Worm (Caenorhabditis elegans) whole organism, L3 larva: ENCODE measurements around the gene math-16.

ENCODE experiments used
- R02D3.7 ChIP-seq: fragments of 150-350 bp; optimal IDR thresholded peaks from 2 replicates; lab custom pipeline; 2014; ENCODE audit warnings: missing biosample characterization, missing genetic modification characterization
- ZK546.5 ChIP-seq: sonication (generic microtip); optimal IDR thresholded peaks from 2 replicates; lab custom pipeline; 2017; ENCODE audit warnings: missing biosample characterization, missing genetic modification characterization
- aly-2 ChIP-seq: fragments of 150-350 bp; optimal IDR thresholded peaks from 2 replicates; lab custom pipeline; 2014; ENCODE audit warnings: missing biosample characterization, missing genetic modification characterization
- ama-1 ChIP-seq: fragments of 150-350 bp; optimal IDR thresholded peaks from 2 replicates; lab custom pipeline; 2018
- ceh-28 ChIP-seq: fragments of 150-350 bp; optimal IDR thresholded peaks from 2 replicates; lab custom pipeline; 2014; ENCODE audit warnings: missing biosample characterization, missing genetic modification reagents, missing genetic modification characterization
- ceh-9 ChIP-seq: sonication (generic microtip); optimal IDR thresholded peaks from 2 replicates; lab custom pipeline; 2018; ENCODE audit warnings: missing biosample characterization, missing genetic modification characterization
- daf-12 ChIP-seq: fragments of 150-350 bp; optimal IDR thresholded peaks from 2 replicates; lab custom pipeline; 2014; ENCODE audit warnings: missing biosample characterization, missing genetic modification reagents, missing genetic modification characterization
- egl-5 ChIP-seq: fragments of 150-350 bp; optimal IDR thresholded peaks from 2 replicates; lab custom pipeline; 2017; ENCODE audit warnings: missing biosample characterization, missing genetic modification reagents, missing genetic modification characterization, inconsistent platforms
- elt-1 ChIP-seq: fragments of 150-350 bp; optimal IDR thresholded peaks from 2 replicates; lab custom pipeline; 2014; ENCODE audit warnings: missing biosample characterization, missing genetic modification characterization
- elt-3 ChIP-seq, 3 experiments: fragments of 150-350 bp in 1 of 3; sonication (generic microtip) in 2 of 3; optimal IDR thresholded peaks; 2 replicates in 2 of 3; 4 replicates in 1 of 3; lab custom pipeline; 2014 to 2017; ENCODE audit warnings: missing biosample characterization in 3 of 3, missing genetic modification characterization in 3 of 3
- eor-1 ChIP-seq, 2 experiments: fragments of 150-350 bp; optimal IDR thresholded peaks; 2 replicates each; lab custom pipeline; 2014 to 2018; ENCODE audit warnings: missing biosample characterization in 2 of 2, missing genetic modification characterization in 2 of 2
- fos-1 ChIP-seq: fragments of 150-350 bp; optimal IDR thresholded peaks from 2 replicates; lab custom pipeline; 2014; ENCODE audit warnings: missing biosample characterization, missing genetic modification characterization
- jun-1 ChIP-seq: fragments of 150-350 bp; optimal IDR thresholded peaks from 2 replicates; lab custom pipeline; 2014; ENCODE audit warnings: missing biosample characterization, missing genetic modification reagents, missing genetic modification characterization
- lin-15B ChIP-seq: fragments of 150-350 bp; optimal IDR thresholded peaks from 2 replicates; lab custom pipeline; 2014; ENCODE audit warnings: missing biosample characterization, missing genetic modification characterization
- lin-39 ChIP-seq: fragments of 150-350 bp; optimal IDR thresholded peaks from 2 replicates; lab custom pipeline; 2018; ENCODE audit warnings: missing biosample characterization, missing genetic modification reagents, missing genetic modification characterization
- lsy-12 ChIP-seq: sonication (generic microtip); optimal IDR thresholded peaks from 2 replicates; lab custom pipeline; 2016; ENCODE audit warnings: mild to moderate bottlenecking, missing genetic modification characterization, missing compliant biosample characterization
- mdl-1 ChIP-seq: fragments of 150-350 bp; optimal IDR thresholded peaks from 2 replicates; lab custom pipeline; 2014; ENCODE audit warnings: missing biosample characterization, missing genetic modification characterization
- mml-1 ChIP-seq: fragments of 150-350 bp; sonication (generic microtip); optimal IDR thresholded peaks from 3 replicates; lab custom pipeline; 2014; ENCODE audit warnings: missing biosample characterization, missing genetic modification characterization
- nfya-1 ChIP-seq: sonication (generic microtip); optimal IDR thresholded peaks from 2 replicates; lab custom pipeline; 2017; ENCODE audit warnings: missing genetic modification characterization, mild to moderate bottlenecking, missing compliant biosample characterization, antibody characterized with exemption, moderate library complexity; ENCODE audit not compliant: insufficient read depth
- nhr-11 ChIP-seq: fragments of 150-350 bp; optimal IDR thresholded peaks from 2 replicates; lab custom pipeline; 2014; ENCODE audit warnings: missing biosample characterization, missing genetic modification characterization
- nhr-12 ChIP-seq: fragments of 150-350 bp; optimal IDR thresholded peaks from 2 replicates; lab custom pipeline; 2014; ENCODE audit warnings: missing biosample characterization, missing genetic modification characterization
- nhr-23 ChIP-seq: fragments of 150-350 bp; optimal IDR thresholded peaks from 2 replicates; lab custom pipeline; 2014; ENCODE audit warnings: missing biosample characterization, missing genetic modification reagents, missing genetic modification characterization
- nhr-237 ChIP-seq: fragments of 150-350 bp; optimal IDR thresholded peaks from 2 replicates; lab custom pipeline; 2014; ENCODE audit warnings: missing biosample characterization, missing genetic modification characterization
- nhr-25 ChIP-seq: sonication (generic microtip); optimal IDR thresholded peaks from 2 replicates; lab custom pipeline; 2017; ENCODE audit warnings: missing biosample characterization, missing genetic modification characterization
- nhr-28 ChIP-seq: fragments of 150-350 bp; optimal IDR thresholded peaks from 2 replicates; lab custom pipeline; 2014; ENCODE audit warnings: missing biosample characterization, missing genetic modification characterization
- nhr-67 ChIP-seq: fragments of 150-350 bp; optimal IDR thresholded peaks from 2 replicates; lab custom pipeline; 2014; ENCODE audit warnings: missing biosample characterization, missing genetic modification characterization
- nhr-76 ChIP-seq: fragments of 150-350 bp; sonication (generic microtip); optimal IDR thresholded peaks from 5 replicates; lab custom pipeline; 2014; ENCODE audit warnings: missing biosample characterization, missing genetic modification characterization
- nhr-77 ChIP-seq: fragments of 150-350 bp; optimal IDR thresholded peaks from 2 replicates; lab custom pipeline; 2014; ENCODE audit warnings: missing biosample characterization, missing genetic modification characterization
- pha-4 ChIP-seq: fragments of 150-350 bp; optimal IDR thresholded peaks from 2 replicates; lab custom pipeline; 2014; ENCODE audit warnings: missing biosample characterization, missing genetic modification reagents, missing genetic modification characterization
- pqm-1 ChIP-seq: fragments of 150-350 bp; optimal IDR thresholded peaks from 2 replicates; lab custom pipeline; 2017; ENCODE audit warnings: missing biosample characterization, missing genetic modification characterization, inconsistent platforms
- sea-2 ChIP-seq: fragments of 150-350 bp; sonication (generic microtip); optimal IDR thresholded peaks from 4 replicates; lab custom pipeline; 2014; ENCODE audit warnings: missing biosample characterization, missing genetic modification reagents, missing genetic modification characterization
- skn-1 ChIP-seq: fragments of 150-350 bp; optimal IDR thresholded peaks from 2 replicates; lab custom pipeline; 2014; ENCODE audit warnings: missing biosample characterization, missing genetic modification characterization
- unc-39 ChIP-seq: sonication (generic microtip); optimal IDR thresholded peaks from 4 replicates; lab custom pipeline; 2017; ENCODE audit warnings: missing biosample characterization, missing genetic modification characterization
- unc-62 ChIP-seq: fragments of 150-350 bp; sonication (generic microtip); optimal IDR thresholded peaks from 4 replicates; lab custom pipeline; 2014; ENCODE audit warnings: missing biosample characterization, missing genetic modification reagents, missing genetic modification characterization
- zag-1 ChIP-seq: fragments of 150-350 bp; optimal IDR thresholded peaks from 2 replicates; lab custom pipeline; 2014; ENCODE audit warnings: missing biosample characterization, missing genetic modification characterization

Gene math-16

DNA sequence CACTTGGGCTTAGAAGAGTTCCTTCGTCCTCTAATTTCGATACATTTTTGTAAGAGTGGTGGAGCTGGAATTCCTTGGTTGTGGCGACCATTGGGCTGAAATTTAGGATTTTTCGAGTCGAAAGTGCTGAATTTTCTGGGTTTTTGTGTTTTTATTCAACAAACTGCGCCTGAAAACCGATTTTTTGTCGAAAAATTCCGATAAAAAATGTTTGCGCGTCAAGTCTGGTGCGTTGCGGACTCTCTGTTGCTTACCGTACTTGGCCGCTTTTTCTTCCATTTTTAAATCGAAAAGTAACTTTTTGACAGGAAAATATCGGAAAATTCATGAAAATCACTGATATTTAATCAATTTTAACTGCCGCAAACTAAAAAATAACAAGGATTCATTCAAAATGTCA lies 39.3 kb upstream of the math-16 start, which contains the start of gene bath-4:
Gene bath-4 (minus strand): TSS at position 101 of the 400 bp plus-strand sequence.
- TF ChIP-seq nhr-67 (no peak), skn-1 (tag; lab: Kevin White, UChicago) (no peak), nhr-12 (no peak), jun-1 (tag; lab: Kevin White, UChicago) (no peak), nhr-11 (no peak), daf-12 (tag; lab: Kevin White, UChicago) (no peak), unc-39 (tag; lab: Kevin White, UChicago) (no peak), nhr-25 (tag; lab: Kevin White, UChicago) (no peak), egl-5 (no peak), ceh-28 (no peak), eor-1 (tag; optimal IDR thresholded peaks at IDR 0.05; lab: Kevin White, UChicago) (no peak), elt-3 (tag; optimal IDR thresholded peaks at IDR 0.05; lab: Kevin White, UChicago) (no peak), sea-2 (GFP tag; lab: Kevin White, UChicago) (no peak), aly-2 (tag; lab: Kevin White, UChicago) (no peak), nhr-77 (tag; lab: Kevin White, UChicago) (no peak)

DNA sequence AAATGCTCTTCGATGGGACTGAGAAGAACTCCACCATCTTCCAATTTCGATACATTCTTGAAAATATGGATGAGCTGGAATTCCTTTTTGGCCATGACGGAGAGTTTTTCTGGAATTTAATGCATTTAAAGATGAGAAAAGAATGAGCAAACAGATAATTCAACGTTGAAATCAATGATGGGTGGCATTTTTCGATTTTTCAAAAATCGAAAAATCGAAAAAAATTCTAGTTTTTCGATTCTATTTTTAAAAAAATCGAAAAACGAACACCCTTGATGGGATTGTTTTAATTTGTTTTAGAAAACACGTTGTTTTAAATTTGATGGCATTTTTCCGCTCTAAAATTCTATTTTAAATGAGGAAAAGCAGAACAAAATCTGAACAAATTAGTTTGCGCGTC lies 34.2 kb upstream of the math-16 start, which contains the start of gene math-31:
Gene math-31 (minus strand): TSS at position 101 of the 400 bp plus-strand sequence.
- no peak for TF ChIP-seq elt-1 (tag; lab: Kevin White, UChicago)
- TF ChIP-seq nhr-237 (tag; lab: Kevin White, UChicago): no peak
- no peak for TF ChIP-seq nhr-28 (tag; lab: Kevin White, UChicago)
- TF ChIP-seq aly-2 (tag; lab: Kevin White, UChicago): no peak

DNA sequence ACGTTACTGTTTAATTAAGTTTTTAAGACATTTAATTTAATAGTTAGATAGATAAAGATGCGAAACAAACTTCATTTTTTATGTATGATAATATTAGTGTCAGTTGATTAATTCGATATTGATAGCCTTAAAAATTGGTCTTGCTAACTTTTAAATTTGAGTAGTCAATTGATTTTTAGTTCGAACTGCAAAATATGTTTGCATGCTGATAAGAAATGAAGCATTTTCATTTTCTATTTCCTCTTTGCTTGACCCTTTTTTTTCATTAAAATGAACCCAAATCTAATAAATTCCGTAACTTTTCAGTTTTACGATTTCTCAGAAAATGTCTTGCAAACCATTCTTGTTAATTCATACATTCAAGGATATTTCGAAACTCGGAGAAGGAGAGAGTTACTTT lies 26.5 kb upstream of the math-16 start, which contains the start of gene math-22:
Gene math-22 (plus strand): TSS at position 301 of the 400 bp plus-strand sequence.
- TF ChIP-seq pqm-1 (tag; lab: Kevin White, UChicago) (peak; percentile 16), nhr-25 (tag; lab: Kevin White, UChicago) (no peak)

DNA sequence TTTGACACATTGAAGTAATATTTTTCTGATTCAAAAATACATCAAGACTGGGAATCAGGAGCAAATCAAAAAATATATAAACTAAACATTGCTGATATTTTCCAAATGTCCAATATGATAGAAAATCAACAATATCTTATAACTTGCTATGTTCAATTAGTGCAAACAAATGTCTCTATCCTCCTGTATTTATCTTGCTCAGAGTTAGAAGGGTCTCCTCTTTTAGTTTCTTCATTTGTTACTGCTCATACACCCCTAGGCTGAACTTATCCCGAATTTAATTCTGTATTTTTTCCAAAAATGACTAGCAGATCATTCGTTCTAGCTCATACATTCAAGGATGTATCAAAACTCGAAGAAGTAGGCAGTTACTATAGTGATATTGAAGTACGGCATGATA lies 23.4 kb upstream of the math-16 start, which contains the start of gene math-23:
Gene math-23 (plus strand): TSS at position 301 of the 400 bp plus-strand sequence.
- no peak for TF ChIP-seq nhr-237 (tag; lab: Kevin White, UChicago)
- TF ChIP-seq ceh-9 (tag; lab: Kevin White, UChicago): no peak
- TF ChIP-seq pha-4 (tag; lab: Kevin White, UChicago): no peak
- TF ChIP-seq nhr-25 (tag; lab: Kevin White, UChicago): no peak
- TF ChIP-seq elt-1 (tag; lab: Kevin White, UChicago): no peak
- TF ChIP-seq nhr-67: no peak
- TF ChIP-seq zag-1: no peak
- TF ChIP-seq mml-1 (tag; lab: Kevin White, UChicago): no peak
- no peak for TF ChIP-seq nhr-28 (tag; lab: Kevin White, UChicago)
- TF ChIP-seq nfya-1 (tag; lab: Kevin White, UChicago): no peak
- TF ChIP-seq, all 47 proteins: peak for 0

DNA sequence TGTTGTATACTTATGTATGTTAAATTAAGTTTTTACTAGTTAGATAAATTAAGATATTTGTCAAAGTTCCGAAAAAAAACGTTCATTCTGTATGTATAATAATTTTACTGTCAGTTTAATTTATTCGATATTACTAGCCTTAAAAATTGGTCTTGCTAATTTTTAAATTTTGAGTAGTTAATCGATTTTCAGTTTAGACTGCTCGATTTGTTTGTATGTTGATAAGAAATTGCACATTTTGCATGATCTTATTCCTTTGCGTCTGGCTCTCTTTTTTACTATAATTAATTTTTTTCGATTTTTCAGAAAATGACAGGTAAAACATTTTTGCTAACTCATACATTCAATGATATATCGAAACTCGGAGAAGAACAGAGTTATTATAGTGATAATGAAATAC lies 21.4 kb upstream of the math-16 start, which contains the start of gene math-24:
Gene math-24 (plus strand): TSS at position 301 of the 400 bp plus-strand sequence.
- no peak for TF ChIP-seq R02D3.7 (tag; lab: Kevin White, UChicago)
- TF ChIP-seq sea-2 (GFP tag; lab: Kevin White, UChicago): no peak
- no peak for TF ChIP-seq ama-1 (lab: Kevin White, UChicago)
- TF ChIP-seq lsy-12 (tag; lab: Kevin White, UChicago): no peak
- TF ChIP-seq nhr-76 (tag; lab: Kevin White, UChicago): no peak
- no peak for TF ChIP-seq fos-1 (tag; lab: Kevin White, UChicago)
- TF ChIP-seq nhr-23 (tag; lab: Kevin White, UChicago): no peak
- TF ChIP-seq ZK546.5: no peak
- no peak for TF ChIP-seq unc-62 (GFP tag; lab: Kevin White, UChicago)
- no peak for TF ChIP-seq lin-39
- TF ChIP-seq lin-15B (tag; lab: Kevin White, UChicago): no peak
- TF ChIP-seq mdl-1: no peak
- TF ChIP-seq, all 47 proteins: peak for 0
